Fruit fly (Drosophila melanogaster) whole organism, embryonic: ENCODE measurements around the gene Etfb.

Experiments
- BtbVII ChIP-seq: fragments of 200-800 bp; sonication (Bioruptor generic); optimal IDR thresholded peaks from 3 replicates; lab custom pipeline; 2017; ENCODE audit warnings: missing biosample characterization, mild to moderate bottlenecking, missing genetic modification characterization
- CG10267 ChIP-seq: fragments of 200-800 bp; sonication (Bioruptor generic); optimal IDR thresholded peaks from 2 replicates; lab custom pipeline; 2018; ENCODE audit warnings: missing biosample characterization, mild to moderate bottlenecking, missing genetic modification characterization, moderate library complexity
- CG10654 ChIP-seq: fragments of 200-800 bp; sonication (Bioruptor generic); optimal IDR thresholded peaks from 2 replicates; lab custom pipeline; 2016; ENCODE audit warnings: missing biosample characterization, missing genetic modification characterization
- CG11398 ChIP-seq: fragments of 200-800 bp; sonication (Bioruptor generic); optimal IDR thresholded peaks from 2 replicates; lab custom pipeline; 2016; ENCODE audit warnings: missing biosample characterization, missing genetic modification characterization
- CG11723 ChIP-seq: fragments of 200-800 bp; sonication (Bioruptor generic); optimal IDR thresholded peaks from 2 replicates; lab custom pipeline; 2017; ENCODE audit warnings: missing biosample characterization, mild to moderate bottlenecking, missing genetic modification characterization
- CG12071 ChIP-seq: fragments of 200-800 bp; sonication (Bioruptor generic); optimal IDR thresholded peaks from 3 replicates; lab custom pipeline; 2018; ENCODE audit warnings: missing biosample characterization, mild to moderate bottlenecking, missing genetic modification characterization
- CG12155 ChIP-seq: fragments of 200-800 bp; sonication (Bioruptor generic); optimal IDR thresholded peaks from 3 replicates; lab custom pipeline; 2016; ENCODE audit warnings: missing biosample characterization, missing genetic modification characterization
- CG12391 ChIP-seq: fragments of 200-800 bp; sonication (Bioruptor generic); optimal IDR thresholded peaks from 3 replicates; lab custom pipeline; 2018; ENCODE audit warnings: missing biosample characterization, mild to moderate bottlenecking, missing genetic modification characterization, moderate library complexity
- CG15601 ChIP-seq: fragments of 200-800 bp; sonication (Bioruptor generic); optimal IDR thresholded peaks from 3 replicates; lab custom pipeline; 2019; ENCODE audit warnings: missing biosample characterization, mild to moderate bottlenecking, missing genetic modification characterization, moderate library complexity
- CG1603 ChIP-seq: fragments of 200-800 bp; sonication (Bioruptor generic); optimal IDR thresholded peaks from 2 replicates; lab custom pipeline; 2019; ENCODE audit warnings: missing biosample characterization, mild to moderate bottlenecking, missing genetic modification characterization, moderate library complexity
- CG1647 ChIP-seq: fragments of 200-800 bp; sonication (Bioruptor generic); optimal IDR thresholded peaks from 3 replicates; lab custom pipeline; 2016; ENCODE audit warnings: missing biosample characterization, missing genetic modification characterization
- CG2678 ChIP-seq: fragments of 200-800 bp; sonication (Bioruptor generic); optimal IDR thresholded peaks from 3 replicates; lab custom pipeline; 2019; ENCODE audit warnings: missing biosample characterization, mild to moderate bottlenecking, missing genetic modification characterization, moderate library complexity
- CG30020 ChIP-seq: fragments of 200-800 bp; optimal IDR thresholded peaks from 2 replicates; lab custom pipeline; 2019; ENCODE audit warnings: missing biosample characterization, mild to moderate bottlenecking, missing genetic modification characterization, moderate library complexity
- CG30431 ChIP-seq: fragments of 200-800 bp; sonication (Bioruptor generic); optimal IDR thresholded peaks from 2 replicates; lab custom pipeline; 2017; ENCODE audit warnings: missing biosample characterization, missing genetic modification characterization
- CG31224 ChIP-seq: fragments of 200-800 bp; sonication (Bioruptor generic); IDR thresholded peaks from 2 replicates; pipeline ENCODE4 v1.3.6; 2022; ENCODE audit warnings: missing biosample characterization, missing genetic modification characterization
- CG31441 ChIP-seq: fragments of 200-800 bp; sonication (Bioruptor generic); IDR thresholded peaks from 2 replicates; pipeline ENCODE4 v1.3.6; 2022; ENCODE audit warnings: missing biosample characterization, missing genetic modification characterization
- CG3281 ChIP-seq: fragments of 200-800 bp; sonication (Bioruptor generic); optimal IDR thresholded peaks from 3 replicates; lab custom pipeline; 2017; ENCODE audit warnings: missing biosample characterization, mild to moderate bottlenecking, missing genetic modification characterization
- CG4282 ChIP-seq: fragments of 200-800 bp; sonication (Bioruptor generic); optimal IDR thresholded peaks from 2 replicates; lab custom pipeline; 2016; ENCODE audit warnings: missing biosample characterization, missing genetic modification characterization
- CG6791 ChIP-seq: fragments of 200-800 bp; sonication (Bioruptor generic); IDR thresholded peaks from 3 replicates; pipeline ENCODE4 v1.3.6; 2022; ENCODE audit warnings: missing biosample characterization, missing genetic modification characterization; ENCODE audit not compliant: partially characterized antibody
- CG7987 ChIP-seq: fragments of 200-800 bp; sonication (Bioruptor generic); optimal IDR thresholded peaks from 2 replicates; lab custom pipeline; 2018; ENCODE audit warnings: missing biosample characterization, mild to moderate bottlenecking, missing genetic modification characterization, moderate library complexity
- CG8281 ChIP-seq: fragments of 200-800 bp; sonication (Bioruptor generic); optimal IDR thresholded peaks from 2 replicates; lab custom pipeline; 2018; ENCODE audit warnings: missing biosample characterization, mild to moderate bottlenecking, missing genetic modification characterization, moderate library complexity
- CG8388 ChIP-seq: fragments of 200-800 bp; sonication (Bioruptor generic); optimal IDR thresholded peaks from 2 replicates; lab custom pipeline; 2019; ENCODE audit warnings: missing biosample characterization, mild to moderate bottlenecking, missing genetic modification characterization, moderate library complexity
- CG9797 ChIP-seq: fragments of 200-800 bp; sonication (Bioruptor generic); optimal IDR thresholded peaks from 3 replicates; lab custom pipeline; 2018; ENCODE audit warnings: missing biosample characterization, mild to moderate bottlenecking, missing genetic modification characterization
- CG9817 ChIP-seq: fragments of 200-800 bp; sonication (Bioruptor generic); optimal IDR thresholded peaks from 2 replicates; lab custom pipeline; 2018; ENCODE audit warnings: missing biosample characterization, mild to moderate bottlenecking, missing genetic modification characterization, moderate library complexity
- Dip3 ChIP-seq: fragments of 200-800 bp; sonication (Bioruptor generic); optimal IDR thresholded peaks from 3 replicates; lab custom pipeline; 2016; ENCODE audit warnings: missing biosample characterization, missing genetic modification characterization
- ERR ChIP-seq: fragments of 200-800 bp; sonication (Bioruptor generic); optimal IDR thresholded peaks from 2 replicates; lab custom pipeline; 2016; ENCODE audit warnings: missing biosample characterization, missing genetic modification characterization
- Fer2 ChIP-seq: fragments of 200-800 bp; sonication (Bioruptor generic); optimal IDR thresholded peaks from 2 replicates; lab custom pipeline; 2018; ENCODE audit warnings: missing biosample characterization, mild to moderate bottlenecking, missing genetic modification characterization, moderate library complexity
- HLH4C ChIP-seq: fragments of 200-800 bp; sonication (Bioruptor generic); IDR thresholded peaks from 3 replicates; pipeline ENCODE4 v1.3.6; 2022; ENCODE audit warnings: missing biosample characterization, missing genetic modification characterization; ENCODE audit not compliant: partially characterized antibody
- MESR4 ChIP-seq: fragments of 200-800 bp; sonication (Bioruptor generic); optimal IDR thresholded peaks from 2 replicates; lab custom pipeline; 2018; ENCODE audit warnings: missing biosample characterization, mild to moderate bottlenecking, missing genetic modification characterization, moderate library complexity
- Max ChIP-seq: fragments of 200-800 bp; sonication (Bioruptor generic); optimal IDR thresholded peaks from 2 replicates; lab custom pipeline; 2016; ENCODE audit warnings: missing biosample characterization, mild to moderate bottlenecking, missing genetic modification characterization
- Nf-YC ChIP-seq: fragments of 200-800 bp; optimal IDR thresholded peaks from 3 replicates; lab custom pipeline; 2019; ENCODE audit warnings: missing biosample characterization, mild to moderate bottlenecking, missing genetic modification characterization, moderate library complexity
- Optix ChIP-seq: fragments of 200-800 bp; sonication (Bioruptor generic); IDR thresholded peaks from 3 replicates; pipeline ENCODE4 v1.3.6; 2022; ENCODE audit warnings: missing biosample characterization, missing genetic modification characterization
- Taf1 ChIP-seq: fragments of 200-800 bp; sonication (Bioruptor generic); IDR thresholded peaks from 2 replicates; pipeline ENCODE4 v1.3.6; 2022; ENCODE audit warnings: missing biosample characterization, missing genetic modification characterization
- amos ChIP-seq: fragments of 200-800 bp; sonication (Bioruptor generic); IDR thresholded peaks from 2 replicates; pipeline ENCODE4 v1.3.6; 2022; ENCODE audit warnings: missing biosample characterization, missing genetic modification characterization; ENCODE audit not compliant: partially characterized antibody
- bcd ChIP-seq: fragments of 200-800 bp; sonication (Bioruptor generic); optimal IDR thresholded peaks from 2 replicates; lab custom pipeline; 2017; ENCODE audit warnings: missing biosample characterization, mild to moderate bottlenecking, missing genetic modification characterization
- bigmax ChIP-seq: fragments of 200-800 bp; sonication (Bioruptor generic); optimal IDR thresholded peaks from 2 replicates; lab custom pipeline; 2018; ENCODE audit warnings: missing biosample characterization, mild to moderate bottlenecking, missing genetic modification characterization
- crc ChIP-seq: fragments of 200-800 bp; sonication (Bioruptor generic); optimal IDR thresholded peaks from 2 replicates; lab custom pipeline; 2016; ENCODE audit warnings: missing biosample characterization, missing genetic modification characterization
- danr ChIP-seq: fragments of 200-800 bp; sonication (Bioruptor generic); IDR thresholded peaks from 2 replicates; pipeline ENCODE4 v1.3.6; 2022; ENCODE audit warnings: missing biosample characterization, missing genetic modification characterization
- ewg ChIP-seq: fragments of 200-800 bp; sonication (Bioruptor generic); optimal IDR thresholded peaks from 3 replicates; lab custom pipeline; 2017; ENCODE audit warnings: mild to moderate bottlenecking, missing biosample characterization, missing genetic modification reagents, missing genetic modification characterization
- eyg ChIP-seq: fragments of 200-800 bp; sonication (Bioruptor generic); optimal IDR thresholded peaks from 3 replicates; lab custom pipeline; 2016; ENCODE audit warnings: missing biosample characterization, missing genetic modification characterization
- jing ChIP-seq: fragments of 200-800 bp; sonication (Bioruptor generic); optimal IDR thresholded peaks from 2 replicates; lab custom pipeline; 2018; ENCODE audit warnings: missing biosample characterization, mild to moderate bottlenecking, missing genetic modification characterization
- lab ChIP-seq: fragments of 200-800 bp; sonication (Bioruptor generic); optimal IDR thresholded peaks from 3 replicates; lab custom pipeline; 2017; ENCODE audit warnings: missing biosample characterization, missing genetic modification characterization, mild to moderate bottlenecking, moderate library complexity, missing genetic modification reagents
- maf-S ChIP-seq: fragments of 200-800 bp; sonication (Bioruptor generic); optimal IDR thresholded peaks from 2 replicates; lab custom pipeline; 2016; ENCODE audit warnings: missing biosample characterization, missing genetic modification characterization
- mirr ChIP-seq: fragments of 200-800 bp; sonication (Bioruptor generic); optimal IDR thresholded peaks from 3 replicates; lab custom pipeline; 2018; ENCODE audit warnings: missing biosample characterization, mild to moderate bottlenecking, missing genetic modification characterization
- pita ChIP-seq: fragments of 200-800 bp; sonication (Bioruptor generic); optimal IDR thresholded peaks from 2 replicates; lab custom pipeline; 2017; ENCODE audit warnings: missing biosample characterization, mild to moderate bottlenecking, missing genetic modification characterization
- sc ChIP-seq, 3 experiments: fragments of >200 bp in 2 of 3; fragments of 200-800 bp in 1 of 3; sonication (Bioruptor generic) in 1 of 3; optimal IDR thresholded peaks; 2 replicates in 2 of 3; 3 replicates in 1 of 3; lab custom pipeline; 2017; ENCODE audit warnings: mild to moderate bottlenecking in 1 of 3, missing biosample characterization in 1 of 3, missing genetic modification characterization in 1 of 3, missing genetic modification reagents in 1 of 3
- so ChIP-seq: fragments of 200-800 bp; sonication (Bioruptor generic); IDR thresholded peaks from 3 replicates; pipeline ENCODE4 v1.3.6; 2022; ENCODE audit warnings: missing biosample characterization, missing genetic modification characterization
- stc ChIP-seq: fragments of 200-800 bp; sonication (Bioruptor generic); IDR thresholded peaks from 2 replicates; pipeline ENCODE4 v1.3.6; 2022; ENCODE audit warnings: missing biosample characterization, missing genetic modification characterization
- sug ChIP-seq: fragments of 200-800 bp; optimal IDR thresholded peaks from 2 replicates; lab custom pipeline; 2019; ENCODE audit warnings: missing biosample characterization, mild to moderate bottlenecking, missing genetic modification characterization, moderate library complexity
- zen2 ChIP-seq: fragments of 200-800 bp; sonication (Bioruptor generic); IDR thresholded peaks from 3 replicates; pipeline ENCODE4 v1.3.6; 2022; ENCODE audit warnings: missing biosample characterization, missing genetic modification characterization; ENCODE audit not compliant: partially characterized antibody

The Etfb gene

DNA sequence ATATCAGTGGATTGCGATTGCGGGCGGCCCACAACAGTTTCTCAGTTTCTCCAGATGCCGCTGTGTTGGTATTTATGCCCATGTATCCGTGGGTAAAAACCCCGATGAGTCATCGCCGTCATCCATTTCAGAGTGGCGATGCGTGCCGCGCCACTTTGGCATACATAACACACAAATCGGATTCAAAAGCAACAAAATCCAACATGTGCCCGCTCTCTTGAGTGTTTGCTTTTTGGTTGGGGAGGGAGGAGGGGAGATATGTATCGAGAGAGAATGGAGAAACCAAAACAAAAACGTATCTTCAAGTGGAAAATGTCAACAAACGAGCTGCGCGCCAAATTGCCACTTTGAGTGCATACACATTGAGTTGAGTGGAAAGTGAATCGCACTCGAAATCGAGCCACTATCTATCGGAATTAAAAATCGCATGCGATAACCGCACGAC is 31.1 kb downstream of the Etfb start (continued):
- TF ChIP-seq Max (no peak), pita (GFP tag; lab: Kevin White, UChicago) (no peak), mirr (GFP tag; lab: Kevin White, UChicago) (peak; percentile 30), bcd (no peak), sc (optimal IDR thresholded peaks at IDR 0.05; lab: Kevin White, UChicago) (no peak), sc (GFP tag; optimal IDR thresholded peaks at IDR 0.05; lab: Kevin White, UChicago) (no peak), CG2678 (tag; lab: Kevin White, UChicago) (no peak), CG10654 (GFP tag; lab: Kevin White, UChicago) (no peak), ERR (GFP tag; lab: Kevin White, UChicago) (no peak), CG12071 (GFP tag; lab: Kevin White, UChicago) (no peak), Dip3 (no peak), CG7987 (GFP tag; lab: Kevin White, UChicago) (no peak), Taf1 (GFP tag; lab: Robert Waterston, UW) (no peak), Fer2 (tag; lab: Kevin White, UChicago) (no peak), Nf-YC (tag; lab: Kevin White, UChicago) (peak; percentile 6), danr (GFP tag; lab: Robert Waterston, UW) (no peak), CG12391 (tag; lab: Kevin White, UChicago) (no peak), CG15601 (tag; lab: Kevin White, UChicago) (peak; percentile 38), CG9817 (tag; lab: Kevin White, UChicago) (no peak), BtbVII (GFP tag; lab: Kevin White, UChicago) (peak; percentile 6), CG31224 (GFP tag; lab: Robert Waterston, UW) (no peak), sug (tag; lab: Kevin White, UChicago) (no peak), amos (peak; percentile 69; the same call in 1 of the 2 replicates), CG6791 (peak; percentile 6; the same call in 2 of the 3 replicates), CG30431 (no peak), maf-S (GFP tag; lab: Kevin White, UChicago) (no peak), so (peak; percentile 51; the same call in 1 of the 3 replicates), stc (GFP tag; lab: Robert Waterston, UW) (peak; percentile 50; the same call in 1 of the 2 replicates), zen2 (GFP tag; lab: Robert Waterston, UW) (peak; percentile 91; the same call in 2 of the 3 replicates), ewg (GFP tag; lab: Kevin White, UChicago) (no peak), CG31441 (GFP tag; lab: Robert Waterston, UW) (no peak), lab (GFP tag; lab: Kevin White, UChicago) (peak; percentile 17), CG8281 (tag; lab: Kevin White, UChicago) (no peak), MESR4 (no peak), CG10267 (tag; lab: Kevin White, UChicago) (no peak), CG8388 (GFP tag; lab: Kevin White, UChicago) (no peak), Optix (GFP tag; lab: Robert Waterston, UW) (no peak), CG1603 (tag; lab: Kevin White, UChicago) (no peak), CG4282 (GFP tag; lab: Kevin White, UChicago) (no peak), CG11723 (no peak), CG9797 (GFP tag; lab: Kevin White, UChicago) (no peak), jing (GFP tag; lab: Kevin White, UChicago) (no peak), CG11398 (no peak), crc (GFP tag; lab: Kevin White, UChicago) (no peak), eyg (GFP tag; lab: Kevin White, UChicago) (no peak), HLH4C (GFP tag; lab: Robert Waterston, UW) (peak; percentile 33; the same call in 1 of the 3 replicates), CG3281 (GFP tag; lab: Kevin White, UChicago) (no peak), CG30020 (tag; lab: Kevin White, UChicago) (no peak), bigmax (no peak), CG1647 (GFP tag; lab: Kevin White, UChicago) (no peak), CG12155 (GFP tag; lab: Kevin White, UChicago) (no peak)
